In the genomic region with DNA sequence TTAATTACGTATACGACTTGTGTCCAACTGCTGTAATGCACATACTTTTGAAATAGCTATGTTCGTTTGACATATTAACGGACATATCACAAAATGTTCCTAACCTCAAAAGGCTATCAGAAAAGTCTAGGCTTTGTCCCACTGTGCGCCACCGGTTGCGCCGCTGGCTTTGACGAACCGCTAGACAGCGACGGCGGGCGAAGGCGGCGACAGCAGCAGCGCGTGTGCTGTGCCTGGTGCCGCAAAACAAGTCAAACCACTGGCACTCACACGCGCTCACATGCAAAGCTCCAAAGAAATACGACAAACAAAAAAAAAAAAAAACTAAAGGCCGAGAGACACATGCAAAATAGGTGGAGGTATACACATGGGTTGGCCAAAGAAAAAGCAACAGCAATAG, we compare ENCODE assay signal across 1 fruit fly cellular context.
A peak's percentile ranks its signal among the peaks of the same experiment; 100 is the strongest.
TF ChIP-seq lines count a peak whose summit lies in the region.

No protein-coding gene starts in this region.

TF ChIP-seq in whole organism, embryonic, 481 proteins besides CTCF, POLR2A, EP300 and RAD21 (continued from another document):
- no peak for TF ChIP-seq Jarid2 (GFP tag; optimal IDR thresholded peaks at IDR 0.05; lab: Kevin White, UChicago)
- TF ChIP-seq vnd (GFP tag; IDR thresholded peaks at IDR 0.05; lab: Robert Waterston, UW; ENCODE audit: partially characterized antibody) = 0 out of 3 replicates have a peak, but pooled peaks have one; percentile 18
- TF ChIP-seq CG11504 (tag; optimal IDR thresholded peaks at IDR 0.05; lab: Kevin White, UChicago) = peak; percentile 43
- peak; percentile 89 for TF ChIP-seq chinmo (GFP tag; IDR thresholded peaks at IDR 0.05; lab: Robert Waterston, UW; ENCODE audit: partially characterized antibody)
- 0 out of 2 replicates have a peak, but pooled peaks have one; percentile 12 for TF ChIP-seq dati (GFP tag; IDR thresholded peaks at IDR 0.05; lab: Robert Waterston, UW)
- TF ChIP-seq NK7.1 (GFP tag; optimal IDR thresholded peaks at IDR 0.05; lab: Kevin White, UChicago) = peak; percentile 1
- TF ChIP-seq bbx (GFP tag; IDR thresholded peaks at IDR 0.05; lab: Robert Waterston, UW; ENCODE audit: partially characterized antibody) = no peak
- no peak for TF ChIP-seq eyg (GFP tag; optimal IDR thresholded peaks at IDR 0.05; lab: Kevin White, UChicago)
- TF ChIP-seq H2.0 (GFP tag; IDR thresholded peaks at IDR 0.05; lab: Robert Waterston, UW) = peak; percentile 59; the same call in 1 of the 2 replicates
- TF ChIP-seq scrt (GFP tag; optimal IDR thresholded peaks at IDR 0.05; lab: Kevin White, UChicago) = peak; percentile 31
- no peak for TF ChIP-seq Side (GFP tag; optimal IDR thresholded peaks at IDR 0.05; lab: Kevin White, UChicago)
- 0 out of 2 replicates have a peak, but pooled peaks have one; percentile 16 for TF ChIP-seq CG6272 (GFP tag; IDR thresholded peaks at IDR 0.05; lab: Robert Waterston, UW)
